Worm (Caenorhabditis elegans): Measurements from ENCODE around the gene pas-7.

pas-7 gene

DNA sequence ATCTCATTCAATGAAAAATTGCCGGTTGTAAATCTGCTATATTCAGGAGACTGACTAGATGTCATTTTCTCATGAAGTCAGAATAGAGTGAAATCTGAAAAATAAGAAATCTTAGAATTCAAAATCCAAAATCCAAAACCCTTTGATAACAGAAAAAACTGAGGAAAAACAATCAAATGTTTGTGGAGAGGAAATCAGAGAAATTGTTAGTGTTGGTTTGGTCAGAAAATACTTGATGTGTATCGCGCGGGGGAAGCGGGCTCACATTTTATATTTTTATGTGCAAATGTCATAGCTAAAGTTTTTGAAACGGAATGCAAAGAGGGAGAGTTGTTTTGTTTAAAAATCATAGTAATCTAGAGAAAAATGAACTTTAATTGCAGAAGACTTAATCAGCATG, 32.1 kb upstream of the pas-7 start, which contains the start of gene F27E5.5:
TSS of gene F27E5.5 (minus strand) at position 101 of the 400 bp plus-strand sequence.
- TF ChIP-seq grh-1 (GFP tag; IDR thresholded peaks at IDR 0.05) (no peak), efl-1 (optimal IDR thresholded peaks at IDR 0.05) (no peak), efl-1 (GFP tag; optimal IDR thresholded peaks at IDR 0.05 in 1 of 2) (no peak), fos-1 (tag; optimal IDR thresholded peaks at IDR 0.05) (no peak), isw-1 (GFP tag; IDR thresholded peaks at IDR 0.05) (no peak), sup-37 (GFP tag; optimal IDR thresholded peaks at IDR 0.05) (no peak), mep-1 (tag; optimal IDR thresholded peaks at IDR 0.05) (no peak), snpc-4 (tag; optimal IDR thresholded peaks at IDR 0.05) (no peak), nhr-85 (tag) (no peak), ztf-11 (tag; optimal IDR thresholded peaks at IDR 0.05) (no peak), mab-9 (GFP tag; IDR thresholded peaks at IDR 0.05) (no peak), nhr-47 (tag; optimal IDR thresholded peaks at IDR 0.05) (no peak), egl-13 (tag; optimal IDR thresholded peaks at IDR 0.05) (no peak), nhr-19 (GFP tag; conservative IDR thresholded peaks at IDR 0.05) (no peak), nhr-77 (tag; optimal IDR thresholded peaks at IDR 0.05) (no peak), rnt-1 (tag; optimal IDR thresholded peaks at IDR 0.05) (no peak), ceh-63 (GFP tag; optimal IDR thresholded peaks at IDR 0.05) (no peak), sox-4 (tag; optimal IDR thresholded peaks at IDR 0.05) (no peak), ets-5 (GFP tag; IDR thresholded peaks at IDR 0.05) (no peak)

DNA sequence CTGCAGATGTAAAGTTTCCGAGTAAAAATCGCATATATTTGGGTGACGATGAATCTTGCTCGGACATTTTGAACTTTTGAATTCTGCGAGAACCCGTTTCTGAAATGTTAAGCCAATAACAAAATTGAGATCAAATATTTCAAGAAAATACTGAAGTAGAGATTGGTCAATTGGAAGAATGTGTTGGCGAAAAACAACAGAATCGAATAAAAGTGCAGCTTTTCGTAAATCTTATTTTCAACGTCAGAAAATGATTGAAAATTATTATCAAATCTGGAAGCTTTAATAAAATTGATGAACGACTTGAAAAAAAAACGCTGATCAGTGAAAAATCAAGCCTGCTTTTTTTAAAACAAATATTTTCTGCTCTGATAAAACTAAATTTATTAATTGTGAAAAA, 27.7 kb upstream of the pas-7 start, which contains the start of gene F27E5.8:
TSS of gene F27E5.8 (minus strand) at position 101 of the 400 bp plus-strand sequence.
- TF ChIP-seq ceh-8 (GFP tag; optimal IDR thresholded peaks at IDR 0.05), result no peak
- TF ChIP-seq hlh-17 (GFP tag; optimal IDR thresholded peaks at IDR 0.05; ENCODE audit: borderline replicate concordance), result no peak
- TF ChIP-seq nhr-12 (tag; optimal IDR thresholded peaks at IDR 0.05), result no peak
- no peak for TF ChIP-seq nhr-11 (tag; optimal IDR thresholded peaks at IDR 0.05)
- no peak for TF ChIP-seq unc-30 (tag; optimal IDR thresholded peaks at IDR 0.05)
- no peak for TF ChIP-seq elt-3 (tag; optimal IDR thresholded peaks at IDR 0.05)
- TF ChIP-seq aha-1 (tag; optimal IDR thresholded peaks at IDR 0.05), result no peak
- TF ChIP-seq mep-1 (tag; optimal IDR thresholded peaks at IDR 0.05), result no peak
- TF ChIP-seq snpc-4 (tag; optimal IDR thresholded peaks at IDR 0.05), result no peak
- TF ChIP-seq rnt-1 (tag; optimal IDR thresholded peaks at IDR 0.05), result no peak
- no peak for TF ChIP-seq lir-3 (tag; optimal IDR thresholded peaks at IDR 0.05; ENCODE audit: poor library complexity)
- TF ChIP-seq lin-15B (tag; optimal IDR thresholded peaks at IDR 0.05), result no peak

DNA sequence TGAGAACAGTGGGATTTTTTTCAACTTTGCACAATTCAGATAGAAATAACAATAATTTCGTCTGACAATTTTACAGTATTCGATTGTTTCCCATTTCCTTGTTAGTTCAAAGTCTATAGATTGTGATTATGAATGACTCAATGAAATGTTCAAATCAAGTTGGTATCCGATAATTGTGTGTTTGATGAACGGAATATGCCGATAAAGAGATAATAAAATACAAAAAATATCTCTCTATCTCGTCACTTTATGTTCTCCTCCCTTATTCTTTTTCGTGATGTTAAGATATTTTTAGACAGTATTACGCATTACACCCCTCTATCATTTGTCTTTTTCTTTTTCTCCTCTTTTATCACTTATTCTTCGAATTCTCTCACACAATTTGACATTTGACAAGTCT, 22.8 kb upstream of the pas-7 start, which contains the start of gene F27E5.7:
TSS of gene F27E5.7 (plus strand) at position 301 of the 400 bp plus-strand sequence.
- TF ChIP-seq alr-1 (tag; optimal IDR thresholded peaks at IDR 0.05; ENCODE audit: borderline replicate concordance) (no peak), efl-1 (optimal IDR thresholded peaks at IDR 0.05) (no peak), efl-1 (GFP tag; optimal IDR thresholded peaks at IDR 0.05 in 1 of 2) (no peak), unc-30 (tag; optimal IDR thresholded peaks at IDR 0.05) (no peak), vab-15 (tag; optimal IDR thresholded peaks at IDR 0.05) (no peak), nhr-71 (tag; optimal IDR thresholded peaks at IDR 0.05) (no peak), sox-4 (tag; optimal IDR thresholded peaks at IDR 0.05) (no peak), mab-9 (GFP tag; IDR thresholded peaks at IDR 0.05) (no peak), irx-1 (tag; optimal IDR thresholded peaks at IDR 0.05) (no peak), skn-1 (tag; optimal IDR thresholded peaks at IDR 0.05) (no peak), mep-1 (tag; optimal IDR thresholded peaks at IDR 0.05) (no peak), aha-1 (tag; optimal IDR thresholded peaks at IDR 0.05) (no peak), nhr-28 (tag; optimal IDR thresholded peaks at IDR 0.05) (no peak), lin-39 (tag; optimal IDR thresholded peaks at IDR 0.05) (no peak), aly-2 (tag; optimal IDR thresholded peaks at IDR 0.05) (no peak), Y116A8C.19 (tag; optimal IDR thresholded peaks at IDR 0.05; ENCODE audit: borderline replicate concordance) (no peak), lir-3 (tag; optimal IDR thresholded peaks at IDR 0.05; ENCODE audit: poor library complexity) (no peak), ceh-82 (tag; optimal IDR thresholded peaks at IDR 0.05) (no peak), ets-5 (GFP tag; IDR thresholded peaks at IDR 0.05) (no peak), C04F5.9 (tag; optimal IDR thresholded peaks at IDR 0.05) (no peak)
